Fruit fly (Drosophila melanogaster) whole organism, pupa: Measurements from ENCODE around the gene CG43679.

Source experiments
- CG10348 ChIP-seq: fragments of 200-800 bp; sonication (Bioruptor generic); IDR thresholded peaks from 2 replicates; pipeline ENCODE4 v1.3.6; 2022; ENCODE audit warnings: missing biosample characterization, missing genetic modification characterization
- CG12605 ChIP-seq: fragments of 200-800 bp; sonication (Bioruptor generic); IDR thresholded peaks from 2 replicates; pipeline ENCODE4 v1.3.6; 2022; ENCODE audit warnings: missing biosample characterization, missing genetic modification characterization
- CG13204 ChIP-seq: fragments of 200-800 bp; sonication (Bioruptor generic); optimal IDR thresholded peaks from 2 replicates; lab custom pipeline; 2018; ENCODE audit warnings: missing biosample characterization, mild to moderate bottlenecking, missing genetic modification characterization, moderate library complexity
- CG14655 ChIP-seq: fragments of 200-800 bp; sonication (Bioruptor generic); optimal IDR thresholded peaks from 3 replicates; lab custom pipeline; 2017; ENCODE audit warnings: mild to moderate bottlenecking, missing biosample characterization, missing genetic modification reagents, missing genetic modification characterization
- CG15710 ChIP-seq: fragments of 200-800 bp; sonication (Bioruptor generic); optimal IDR thresholded peaks from 2 replicates; lab custom pipeline; 2018; ENCODE audit warnings: missing biosample characterization, mild to moderate bottlenecking, missing genetic modification characterization, moderate library complexity
- CG17806 ChIP-seq: fragments of 200-800 bp; sonication (Bioruptor generic); optimal IDR thresholded peaks from 2 replicates; lab custom pipeline; 2018; ENCODE audit warnings: missing biosample characterization, mild to moderate bottlenecking, missing genetic modification characterization, moderate library complexity
- CG32121 ChIP-seq: fragments of 200-800 bp; sonication (Bioruptor generic); IDR thresholded peaks from 2 replicates; pipeline ENCODE4 v1.3.6; 2022; ENCODE audit warnings: missing biosample characterization, missing genetic modification characterization
- CG34367 ChIP-seq: fragments of 200-800 bp; sonication (Bioruptor generic); optimal IDR thresholded peaks from 2 replicates; lab custom pipeline; 2018; ENCODE audit warnings: missing biosample characterization, mild to moderate bottlenecking, missing genetic modification characterization
- CG4496 ChIP-seq: fragments of 200-800 bp; sonication (Bioruptor generic); IDR thresholded peaks from 3 replicates; pipeline ENCODE4 v1.3.6; 2022; ENCODE audit warnings: missing biosample characterization, missing genetic modification characterization
- CG8159 ChIP-seq: fragments of 200-800 bp; sonication (Bioruptor generic); optimal IDR thresholded peaks from 3 replicates; lab custom pipeline; 2018; ENCODE audit warnings: missing biosample characterization, mild to moderate bottlenecking, missing genetic modification characterization, moderate library complexity
- CG8301 ChIP-seq: fragments of 200-800 bp; sonication (Bioruptor generic); optimal IDR thresholded peaks from 2 replicates; lab custom pipeline; 2018; ENCODE audit warnings: missing biosample characterization, mild to moderate bottlenecking, missing genetic modification characterization
- CG9948 ChIP-seq: fragments of 200-800 bp; sonication (Bioruptor generic); optimal IDR thresholded peaks from 2 replicates; lab custom pipeline; 2018; ENCODE audit warnings: missing biosample characterization, mild to moderate bottlenecking, missing genetic modification characterization, moderate library complexity
- D1 ChIP-seq: fragments of 200-800 bp; sonication (Bioruptor generic); optimal IDR thresholded peaks from 2 replicates; lab custom pipeline; 2018; ENCODE audit warnings: missing biosample characterization, mild to moderate bottlenecking, missing genetic modification characterization, moderate library complexity
- EcR ChIP-seq: fragments of 200-800 bp; sonication (Bioruptor generic); optimal IDR thresholded peaks from 3 replicates; lab custom pipeline; 2019; ENCODE audit warnings: missing biosample characterization, missing genetic modification characterization, mild to moderate bottlenecking, moderate library complexity, missing genetic modification reagents
- Ets98B ChIP-seq: fragments of 200-800 bp; sonication (Bioruptor generic); IDR thresholded peaks from 2 replicates; pipeline ENCODE4 v1.3.6; 2022; ENCODE audit warnings: missing biosample characterization, missing genetic modification characterization
- Pif1A ChIP-seq: fragments of 200-800 bp; sonication (Bioruptor generic); optimal IDR thresholded peaks from 3 replicates; lab custom pipeline; 2016; ENCODE audit warnings: missing biosample characterization, missing genetic modification characterization
- Pif1B ChIP-seq: fragments of 200-800 bp; sonication (Bioruptor generic); optimal IDR thresholded peaks from 3 replicates; lab custom pipeline; 2016; ENCODE audit warnings: missing biosample characterization, missing genetic modification characterization
- Snoo ChIP-seq: fragments of 200-800 bp; sonication (Bioruptor generic); optimal IDR thresholded peaks from 3 replicates; lab custom pipeline; 2017; ENCODE audit warnings: missing biosample characterization, mild to moderate bottlenecking, missing genetic modification characterization, inconsistent platforms
- fd96Ca ChIP-seq: fragments of 200-800 bp; sonication (Bioruptor generic); IDR thresholded peaks from 3 replicates; pipeline ENCODE4 v1.3.6; 2022; ENCODE audit warnings: missing biosample characterization, missing genetic modification characterization
- gl ChIP-seq: fragments of 200-800 bp; sonication (Bioruptor generic); optimal IDR thresholded peaks from 2 replicates; lab custom pipeline; 2018; ENCODE audit warnings: missing biosample characterization, mild to moderate bottlenecking, missing genetic modification characterization
- rn ChIP-seq: fragments of 200-800 bp; sonication (Bioruptor generic); IDR thresholded peaks from 2 replicates; pipeline ENCODE4 v1.3.6; 2022; ENCODE audit warnings: missing biosample characterization, missing genetic modification characterization

Gene CG43679

dm6 chr3L:15005774-15006173 is 45.5 kb downstream of the CG43679 start:
- TF ChIP-seq CG13204 (no peak), CG17806 (tag; lab: Kevin White, UChicago) (peak; percentile 59), gl (tag; lab: Kevin White, UChicago) (no peak), CG8301 (tag; lab: Kevin White, UChicago) (peak; percentile 57), CG32121 (no peak), Pif1B (peak; percentile 46), Snoo (tag; lab: Kevin White, UChicago) (no peak), CG14655 (GFP tag; lab: Kevin White, UChicago) (peak; percentile 70), CG9948 (tag; lab: Kevin White, UChicago) (peak; percentile 68), D1 (peak; percentile 0), CG8159 (peak; percentile 71), CG34367 (peak; percentile 47), Pif1A (GFP tag; lab: Kevin White, UChicago) (peak; percentile 49), Ets98B (GFP tag; lab: Robert Waterston, UW) (no peak), CG15710 (tag; lab: Kevin White, UChicago) (peak; percentile 65), fd96Ca (GFP tag; lab: Robert Waterston, UW) (no peak)

DNA sequence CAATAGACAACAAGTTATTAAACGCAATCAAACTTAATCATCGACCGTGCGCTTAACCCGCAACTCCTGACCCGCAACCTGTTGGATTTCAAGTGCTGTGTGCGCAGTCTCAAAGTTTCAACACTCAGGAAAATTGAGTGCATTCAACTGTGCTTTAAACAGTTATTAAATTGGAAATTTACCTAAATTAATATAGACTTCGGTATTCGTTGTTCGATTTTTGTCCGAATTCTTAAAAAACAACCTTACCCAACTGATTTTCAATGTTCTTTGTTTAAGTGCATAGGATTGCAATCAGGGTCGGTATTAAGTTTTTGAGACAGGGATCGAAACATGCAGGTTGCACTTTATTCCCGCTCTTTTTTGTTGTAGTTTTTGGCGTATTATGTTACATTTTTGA is 46.1 kb downstream of the CG43679 start:
- no peak for TF ChIP-seq CG14655 (GFP tag; lab: Kevin White, UChicago)
- peak; percentile 61 for TF ChIP-seq CG8159
- peak; percentile 41 for TF ChIP-seq Pif1A (GFP tag; lab: Kevin White, UChicago)
- TF ChIP-seq CG13204 = no peak
- peak; percentile 37 for TF ChIP-seq CG15710 (tag; lab: Kevin White, UChicago)
- peak; percentile 77; the same call in 2 of the 3 replicates for TF ChIP-seq CG4496
- peak; percentile 79 for TF ChIP-seq CG12605 (GFP tag; lab: Robert Waterston, UW)
- TF ChIP-seq CG34367 = peak; percentile 45
- peak; percentile 62; the same call in 2 of the 3 replicates for TF ChIP-seq fd96Ca (GFP tag; lab: Robert Waterston, UW)
- TF ChIP-seq CG8301 (tag; lab: Kevin White, UChicago) = peak; percentile 54
- TF ChIP-seq CG10348 = no peak
- TF ChIP-seq rn = 0 out of 2 replicates have a peak, but pooled peaks have one; percentile 40
- peak; percentile 58 for TF ChIP-seq CG17806 (tag; lab: Kevin White, UChicago)
- peak; percentile 61 for TF ChIP-seq CG9948 (tag; lab: Kevin White, UChicago)
- TF ChIP-seq gl (tag; lab: Kevin White, UChicago) = no peak
- no peak for TF ChIP-seq D1
- peak; percentile 79 for TF ChIP-seq Ets98B (GFP tag; lab: Robert Waterston, UW)
- TF ChIP-seq EcR (GFP tag; lab: Kevin White, UChicago) = no peak
- TF ChIP-seq Pif1B = no peak
- TF ChIP-seq CG32121 = peak; percentile 69
- no peak for TF ChIP-seq Snoo (tag; lab: Kevin White, UChicago)
